Worm (Caenorhabditis elegans): ENCODE results near the gene ent-2.

- TF ChIP-seq unc-62 (GFP tag; optimal IDR thresholded peaks at IDR 0.05) (no peak), egl-27 (tag; optimal IDR thresholded peaks at IDR 0.05) (peak; percentile 54), R02D3.7 (tag; optimal IDR thresholded peaks at IDR 0.05) (no peak), nhr-25 (tag; optimal IDR thresholded peaks at IDR 0.05) (peak; percentile 81), peb-1 (tag; optimal IDR thresholded peaks at IDR 0.05) (no peak), lin-39 (tag; optimal IDR thresholded peaks at IDR 0.05) (no peak), nhr-12 (tag; optimal IDR thresholded peaks at IDR 0.05) (no peak), dmd-4 (tag; optimal IDR thresholded peaks at IDR 0.05) (no peak), elt-3 (tag; optimal IDR thresholded peaks at IDR 0.05) (no peak), lsy-2 (tag; optimal IDR thresholded peaks at IDR 0.05) (peak; percentile 26 to 75)
Measured at ce11 chrX:15567986-15568940, 32.6 kb upstream of the ent-2 start, which contains the start of gene dyn-1.
